Fruit fly (Drosophila melanogaster) whole organism, pupa: Measurements from ENCODE around the gene Fmr1.
A peak's percentile ranks its signal among the peaks of the same experiment; 100 is the strongest.

Experiments
- CG10348 ChIP-seq: fragments of 200-800 bp; sonication (Bioruptor generic); IDR thresholded peaks from 2 replicates; pipeline ENCODE4 v1.3.6; 2022; ENCODE audit warnings: missing biosample characterization, missing genetic modification characterization
- CG12605 ChIP-seq: fragments of 200-800 bp; sonication (Bioruptor generic); IDR thresholded peaks from 2 replicates; pipeline ENCODE4 v1.3.6; 2022; ENCODE audit warnings: missing biosample characterization, missing genetic modification characterization
- CG13204 ChIP-seq: fragments of 200-800 bp; sonication (Bioruptor generic); optimal IDR thresholded peaks from 2 replicates; lab custom pipeline; 2018; ENCODE audit warnings: missing biosample characterization, mild to moderate bottlenecking, missing genetic modification characterization, moderate library complexity
- CG14655 ChIP-seq: fragments of 200-800 bp; sonication (Bioruptor generic); optimal IDR thresholded peaks from 3 replicates; lab custom pipeline; 2017; ENCODE audit warnings: mild to moderate bottlenecking, missing biosample characterization, missing genetic modification reagents, missing genetic modification characterization
- CG15710 ChIP-seq: fragments of 200-800 bp; sonication (Bioruptor generic); optimal IDR thresholded peaks from 2 replicates; lab custom pipeline; 2018; ENCODE audit warnings: missing biosample characterization, mild to moderate bottlenecking, missing genetic modification characterization, moderate library complexity
- CG17806 ChIP-seq: fragments of 200-800 bp; sonication (Bioruptor generic); optimal IDR thresholded peaks from 2 replicates; lab custom pipeline; 2018; ENCODE audit warnings: missing biosample characterization, mild to moderate bottlenecking, missing genetic modification characterization, moderate library complexity
- CG32121 ChIP-seq: fragments of 200-800 bp; sonication (Bioruptor generic); IDR thresholded peaks from 2 replicates; pipeline ENCODE4 v1.3.6; 2022; ENCODE audit warnings: missing biosample characterization, missing genetic modification characterization
- CG34367 ChIP-seq: fragments of 200-800 bp; sonication (Bioruptor generic); optimal IDR thresholded peaks from 2 replicates; lab custom pipeline; 2018; ENCODE audit warnings: missing biosample characterization, mild to moderate bottlenecking, missing genetic modification characterization
- CG4496 ChIP-seq: fragments of 200-800 bp; sonication (Bioruptor generic); IDR thresholded peaks from 3 replicates; pipeline ENCODE4 v1.3.6; 2022; ENCODE audit warnings: missing biosample characterization, missing genetic modification characterization
- CG8159 ChIP-seq: fragments of 200-800 bp; sonication (Bioruptor generic); optimal IDR thresholded peaks from 3 replicates; lab custom pipeline; 2018; ENCODE audit warnings: missing biosample characterization, mild to moderate bottlenecking, missing genetic modification characterization, moderate library complexity
- CG8301 ChIP-seq: fragments of 200-800 bp; sonication (Bioruptor generic); optimal IDR thresholded peaks from 2 replicates; lab custom pipeline; 2018; ENCODE audit warnings: missing biosample characterization, mild to moderate bottlenecking, missing genetic modification characterization
- CG9948 ChIP-seq: fragments of 200-800 bp; sonication (Bioruptor generic); optimal IDR thresholded peaks from 2 replicates; lab custom pipeline; 2018; ENCODE audit warnings: missing biosample characterization, mild to moderate bottlenecking, missing genetic modification characterization, moderate library complexity
- D1 ChIP-seq: fragments of 200-800 bp; sonication (Bioruptor generic); optimal IDR thresholded peaks from 2 replicates; lab custom pipeline; 2018; ENCODE audit warnings: missing biosample characterization, mild to moderate bottlenecking, missing genetic modification characterization, moderate library complexity
- EcR ChIP-seq: fragments of 200-800 bp; sonication (Bioruptor generic); optimal IDR thresholded peaks from 3 replicates; lab custom pipeline; 2019; ENCODE audit warnings: missing biosample characterization, missing genetic modification characterization, mild to moderate bottlenecking, moderate library complexity, missing genetic modification reagents
- Ets98B ChIP-seq: fragments of 200-800 bp; sonication (Bioruptor generic); IDR thresholded peaks from 2 replicates; pipeline ENCODE4 v1.3.6; 2022; ENCODE audit warnings: missing biosample characterization, missing genetic modification characterization
- Pif1A ChIP-seq: fragments of 200-800 bp; sonication (Bioruptor generic); optimal IDR thresholded peaks from 3 replicates; lab custom pipeline; 2016; ENCODE audit warnings: missing biosample characterization, missing genetic modification characterization
- Pif1B ChIP-seq: fragments of 200-800 bp; sonication (Bioruptor generic); optimal IDR thresholded peaks from 3 replicates; lab custom pipeline; 2016; ENCODE audit warnings: missing biosample characterization, missing genetic modification characterization
- Snoo ChIP-seq: fragments of 200-800 bp; sonication (Bioruptor generic); optimal IDR thresholded peaks from 3 replicates; lab custom pipeline; 2017; ENCODE audit warnings: missing biosample characterization, mild to moderate bottlenecking, missing genetic modification characterization, inconsistent platforms
- fd96Ca ChIP-seq: fragments of 200-800 bp; sonication (Bioruptor generic); IDR thresholded peaks from 3 replicates; pipeline ENCODE4 v1.3.6; 2022; ENCODE audit warnings: missing biosample characterization, missing genetic modification characterization
- gl ChIP-seq: fragments of 200-800 bp; sonication (Bioruptor generic); optimal IDR thresholded peaks from 2 replicates; lab custom pipeline; 2018; ENCODE audit warnings: missing biosample characterization, mild to moderate bottlenecking, missing genetic modification characterization
- rn ChIP-seq: fragments of 200-800 bp; sonication (Bioruptor generic); IDR thresholded peaks from 2 replicates; pipeline ENCODE4 v1.3.6; 2022; ENCODE audit warnings: missing biosample characterization, missing genetic modification characterization

Fmr1 gene

dm6 chr3R:10132906-10133416 lies 23.0 kb upstream of the Fmr1 start:
- no peak for TF ChIP-seq fd96Ca (GFP tag; lab: Robert Waterston, UW)
- TF ChIP-seq CG32121 = no peak
- TF ChIP-seq CG34367 (tag; lab: Kevin White, UChicago) = no peak
- TF ChIP-seq D1 (tag; lab: Kevin White, UChicago) = no peak
- TF ChIP-seq CG8159 (tag; lab: Kevin White, UChicago) = peak; percentile 5
- peak; percentile 20 for TF ChIP-seq CG17806 (tag; lab: Kevin White, UChicago)
- no peak for TF ChIP-seq Ets98B (GFP tag; lab: Robert Waterston, UW)
- TF ChIP-seq CG4496 (GFP tag; lab: Robert Waterston, UW) = no peak
- peak; percentile 76 for TF ChIP-seq CG13204
- TF ChIP-seq Pif1B = peak; percentile 1
- TF ChIP-seq CG8301 (tag; lab: Kevin White, UChicago) = peak; percentile 15
- TF ChIP-seq CG14655 (GFP tag; lab: Kevin White, UChicago) = peak; percentile 21
- TF ChIP-seq CG9948 (tag; lab: Kevin White, UChicago) = peak; percentile 11
- TF ChIP-seq rn (GFP tag; lab: Robert Waterston, UW) = no peak
- no peak for TF ChIP-seq CG12605 (GFP tag; lab: Robert Waterston, UW)
- TF ChIP-seq Pif1A (GFP tag; lab: Kevin White, UChicago) = peak; percentile 12
- no peak for TF ChIP-seq CG15710
- no peak for TF ChIP-seq gl
- peak; percentile 31 for TF ChIP-seq EcR
- peak; percentile 8 for TF ChIP-seq Snoo (tag; lab: Kevin White, UChicago)
- TF ChIP-seq CG10348 = no peak

- no peak for TF ChIP-seq rn (GFP tag; lab: Robert Waterston, UW)
- no peak for TF ChIP-seq Pif1B
- no peak for TF ChIP-seq CG17806 (tag; lab: Kevin White, UChicago)
- TF ChIP-seq D1 (tag; lab: Kevin White, UChicago) = no peak
- TF ChIP-seq CG4496 (GFP tag; lab: Robert Waterston, UW) = no peak
- no peak for TF ChIP-seq gl
- no peak for TF ChIP-seq CG9948 (tag; lab: Kevin White, UChicago)
- TF ChIP-seq Snoo (tag; lab: Kevin White, UChicago) = no peak
- TF ChIP-seq CG10348 = no peak
- TF ChIP-seq CG8159 (tag; lab: Kevin White, UChicago) = no peak
- no peak for TF ChIP-seq CG32121
- TF ChIP-seq CG8301 (tag; lab: Kevin White, UChicago) = no peak
- no peak for TF ChIP-seq fd96Ca (GFP tag; lab: Robert Waterston, UW)
- TF ChIP-seq Pif1A (GFP tag; lab: Kevin White, UChicago) = no peak
- no peak for TF ChIP-seq Ets98B (GFP tag; lab: Robert Waterston, UW)
- TF ChIP-seq CG34367 (tag; lab: Kevin White, UChicago) = no peak
- TF ChIP-seq EcR = no peak
- no peak for TF ChIP-seq CG15710
- TF ChIP-seq CG12605 (GFP tag; lab: Robert Waterston, UW) = no peak
- TF ChIP-seq CG13204 = no peak
These were observed 21.1 kb upstream of the Fmr1 start for dm6 chr3R:10130975-10131529.

- TF ChIP-seq CG34367 (tag; lab: Kevin White, UChicago) (peak; percentile 24), rn (GFP tag; lab: Robert Waterston, UW) (peak; percentile 68), gl (no peak), CG15710 (peak; percentile 40), CG9948 (tag; lab: Kevin White, UChicago) (peak; percentile 45), CG8159 (tag; lab: Kevin White, UChicago) (peak; percentile 56), Pif1B (peak; percentile 43), Snoo (tag; lab: Kevin White, UChicago) (peak; percentile 43), CG17806 (tag; lab: Kevin White, UChicago) (peak; percentile 58), CG10348 (peak; percentile 38; the same call in 1 of the 2 replicates), fd96Ca (GFP tag; lab: Robert Waterston, UW) (no peak), CG12605 (GFP tag; lab: Robert Waterston, UW) (peak; percentile 70), Ets98B (GFP tag; lab: Robert Waterston, UW) (peak; percentile 87), CG8301 (tag; lab: Kevin White, UChicago) (peak; percentile 64), CG4496 (GFP tag; lab: Robert Waterston, UW) (peak; percentile 80; the same call in 2 of the 3 replicates), CG14655 (GFP tag; lab: Kevin White, UChicago) (peak; percentile 59), CG13204 (no peak), Pif1A (GFP tag; lab: Kevin White, UChicago) (peak; percentile 61), EcR (no peak), CG32121 (peak; percentile 90), D1 (tag; lab: Kevin White, UChicago) (no peak)
These were observed 20.2 kb upstream of the Fmr1 start for dm6 chr3R:10130091-10130490.

dm6 chr3R:10125477-10125876 lies 15.6 kb upstream of the Fmr1 start, which contains the start of gene knk:
Gene knk, minus strand, starts transcription at chr3R:10125664.
- TF ChIP-seq Snoo (tag; lab: Kevin White, UChicago) (no peak), CG8159 (tag; lab: Kevin White, UChicago) (no peak), CG15710 (no peak), CG4496 (GFP tag; lab: Robert Waterston, UW) (0 out of 3 replicates have a peak, but pooled peaks have one; percentile 41), Pif1B (peak; percentile 50), CG8301 (tag; lab: Kevin White, UChicago) (no peak), CG9948 (tag; lab: Kevin White, UChicago) (no peak), gl (peak; percentile 11), D1 (tag; lab: Kevin White, UChicago) (no peak), rn (GFP tag; lab: Robert Waterston, UW) (no peak), CG14655 (GFP tag; lab: Kevin White, UChicago) (no peak), CG17806 (tag; lab: Kevin White, UChicago) (no peak), CG13204 (no peak), fd96Ca (GFP tag; lab: Robert Waterston, UW) (peak; percentile 25; the same call in 1 of the 3 replicates), CG10348 (no peak), EcR (peak; percentile 41), Ets98B (GFP tag; lab: Robert Waterston, UW) (peak; percentile 63; the same call in 1 of the 2 replicates), CG32121 (0 out of 2 replicates have a peak, but pooled peaks have one; percentile 13), CG34367 (tag; lab: Kevin White, UChicago) (no peak), CG12605 (GFP tag; lab: Robert Waterston, UW) (no peak), Pif1A (GFP tag; lab: Kevin White, UChicago) (no peak)
